Fruit fly (Drosophila melanogaster) Kc167 (cell line): Measurements from ENCODE around the gene Uba5.

Source experiments
- Myc ChIP-seq: fragments of >200 bp; optimal IDR thresholded peaks from 2 replicates; lab custom pipeline; 2017; ENCODE audit warnings: missing external identifiers
- h ChIP-seq: fragments of >200 bp; optimal IDR thresholded peaks from 3 replicates; lab custom pipeline; 2018; ENCODE audit warnings: missing external identifiers
- insv ChIP-seq: fragments of >200 bp; optimal IDR thresholded peaks from 3 replicates; lab custom pipeline; 2018; ENCODE audit warnings: missing external identifiers
- psq ChIP-seq: fragments of >200 bp; optimal IDR thresholded peaks from 2 replicates; lab custom pipeline; 2017; ENCODE audit warnings: missing external identifiers
- ttk ChIP-seq: sonication (Bioruptor generic); optimal IDR thresholded peaks from 2 replicates; lab custom pipeline; 2017; ENCODE audit warnings: missing external identifiers

dm6 chrX:11453638-11454037, 29.7 kb upstream of the Uba5 start:
- TF ChIP-seq ttk (no peak), psq (lab: Kevin White, UChicago) (no peak), Myc (lab: Kevin White, UChicago) (no peak), insv (lab: Kevin White, UChicago) (no peak), h (no peak)
